Fruit fly (Drosophila melanogaster) whole organism, prepupa: ENCODE data around the gene gdl.

Experiments used
- Blimp-1 ChIP-seq: fragments of 200-800 bp; sonication (Bioruptor generic); optimal IDR thresholded peaks from 3 replicates; lab custom pipeline; 2017; ENCODE audit warnings: missing biosample characterization, missing genetic modification characterization, mild to moderate bottlenecking, moderate library complexity, missing genetic modification reagents
- CG10669 ChIP-seq: fragments of 200-800 bp; sonication (Bioruptor generic); optimal IDR thresholded peaks from 3 replicates; lab custom pipeline; 2018; ENCODE audit warnings: missing biosample characterization, mild to moderate bottlenecking, missing genetic modification characterization, moderate library complexity
- CG11762 ChIP-seq: fragments of 200-800 bp; sonication (Bioruptor generic); optimal IDR thresholded peaks from 3 replicates; lab custom pipeline; 2016; ENCODE audit warnings: missing biosample characterization, missing genetic modification characterization; ENCODE audit not compliant: insufficient read depth
- CG11902 ChIP-seq: fragments of 200-800 bp; sonication (Bioruptor generic); optimal IDR thresholded peaks from 3 replicates; lab custom pipeline; 2016; ENCODE audit warnings: missing biosample characterization, missing genetic modification characterization
- CG15336 ChIP-seq: fragments of 200-800 bp; sonication (Bioruptor generic); IDR thresholded peaks from 2 replicates; pipeline ENCODE4 v1.3.6; 2022; ENCODE audit warnings: missing biosample characterization, missing genetic modification characterization
- CG1621 ChIP-seq: fragments of 200-800 bp; sonication (Bioruptor generic); optimal IDR thresholded peaks from 3 replicates; lab custom pipeline; 2018; ENCODE audit warnings: missing biosample characterization, mild to moderate bottlenecking, missing genetic modification characterization
- CG16779 ChIP-seq: fragments of 200-800 bp; sonication (Bioruptor generic); optimal IDR thresholded peaks from 3 replicates; lab custom pipeline; 2017; ENCODE audit warnings: missing biosample characterization, mild to moderate bottlenecking, missing genetic modification characterization
- CG32006 ChIP-seq: fragments of 200-800 bp; sonication (Bioruptor generic); optimal IDR thresholded peaks from 3 replicates; lab custom pipeline; 2017; ENCODE audit warnings: missing biosample characterization, mild to moderate bottlenecking, missing genetic modification characterization
- CG3919 ChIP-seq: fragments of 200-800 bp; sonication (Bioruptor generic); optimal IDR thresholded peaks from 3 replicates; lab custom pipeline; 2016; ENCODE audit warnings: missing biosample characterization, missing genetic modification characterization
- CG6163 ChIP-seq: fragments of 200-800 bp; sonication (Bioruptor generic); IDR thresholded peaks from 3 replicates; pipeline ENCODE4 v1.3.6; 2022; ENCODE audit warnings: missing biosample characterization, missing genetic modification characterization
- CG6792 ChIP-seq: fragments of 200-800 bp; sonication (Bioruptor generic); optimal IDR thresholded peaks from 3 replicates; lab custom pipeline; 2016; ENCODE audit warnings: missing biosample characterization, missing genetic modification characterization
- CG6808 ChIP-seq: fragments of 200-800 bp; sonication (Bioruptor generic); optimal IDR thresholded peaks from 3 replicates; lab custom pipeline; 2017; ENCODE audit warnings: missing biosample characterization, missing genetic modification characterization, mild to moderate bottlenecking, moderate library complexity, missing genetic modification reagents
- CG6854 ChIP-seq: fragments of 200-800 bp; sonication (Bioruptor generic); optimal IDR thresholded peaks from 2 replicates; lab custom pipeline; 2017; ENCODE audit warnings: missing biosample characterization, mild to moderate bottlenecking, missing genetic modification characterization
- CG7368 ChIP-seq: fragments of 200-800 bp; sonication (Bioruptor generic); optimal IDR thresholded peaks from 3 replicates; lab custom pipeline; 2016; ENCODE audit warnings: missing biosample characterization, missing genetic modification characterization
- CG8119 ChIP-seq: fragments of 200-800 bp; sonication (Bioruptor generic); IDR thresholded peaks from 3 replicates; pipeline ENCODE4 v1.3.6; 2022; ENCODE audit warnings: missing biosample characterization, missing genetic modification characterization
- CG8319 ChIP-seq: fragments of 200-800 bp; sonication (Bioruptor generic); optimal IDR thresholded peaks from 3 replicates; lab custom pipeline; 2016; ENCODE audit warnings: missing biosample characterization, missing genetic modification characterization
- CG8632 ChIP-seq: fragments of 200-800 bp; sonication (Bioruptor generic); optimal IDR thresholded peaks from 3 replicates; lab custom pipeline; 2016; ENCODE audit warnings: missing biosample characterization, missing genetic modification characterization
- CG9139 ChIP-seq: fragments of 200-800 bp; sonication (Bioruptor generic); optimal IDR thresholded peaks from 3 replicates; lab custom pipeline; 2017; ENCODE audit warnings: missing biosample characterization, mild to moderate bottlenecking, missing genetic modification characterization
- Ets96B ChIP-seq: fragments of 200-800 bp; optimal IDR thresholded peaks from 2 replicates; lab custom pipeline; 2019; ENCODE audit warnings: missing biosample characterization, mild to moderate bottlenecking, missing genetic modification characterization, moderate library complexity
- Hr39 ChIP-seq: fragments of 200-800 bp; sonication (Bioruptor generic); optimal IDR thresholded peaks from 2 replicates; lab custom pipeline; 2016; ENCODE audit warnings: missing biosample characterization, missing genetic modification characterization
- Lpt ChIP-seq: fragments of 200-800 bp; sonication (Bioruptor generic); optimal IDR thresholded peaks from 3 replicates; lab custom pipeline; 2016; ENCODE audit warnings: missing biosample characterization, missing genetic modification characterization
- Met ChIP-seq: fragments of 200-800 bp; sonication (Bioruptor generic); optimal IDR thresholded peaks from 3 replicates; lab custom pipeline; 2016; ENCODE audit warnings: missing biosample characterization, missing genetic modification characterization
- OdsH ChIP-seq: fragments of 200-800 bp; sonication (Bioruptor generic); optimal IDR thresholded peaks from 3 replicates; lab custom pipeline; 2016; ENCODE audit warnings: missing biosample characterization, missing genetic modification characterization
- Sox102F ChIP-seq: fragments of 200-800 bp; sonication (Bioruptor generic); optimal IDR thresholded peaks from 2 replicates; lab custom pipeline; 2016; ENCODE audit warnings: missing biosample characterization, mild to moderate bottlenecking, missing genetic modification characterization
- Sox14 ChIP-seq: fragments of 200-800 bp; sonication (Bioruptor generic); optimal IDR thresholded peaks from 3 replicates; lab custom pipeline; 2016; ENCODE audit warnings: missing biosample characterization, missing genetic modification characterization
- Sox15 ChIP-seq: fragments of 200-800 bp; sonication (Bioruptor generic); optimal IDR thresholded peaks from 3 replicates; lab custom pipeline; 2016; ENCODE audit warnings: missing biosample characterization, missing genetic modification characterization
- acj6 ChIP-seq: fragments of 200-800 bp; sonication (Bioruptor generic); optimal IDR thresholded peaks from 3 replicates; lab custom pipeline; 2016; ENCODE audit warnings: missing biosample characterization, missing genetic modification characterization
- cyc ChIP-seq: fragments of 200-800 bp; sonication (Bioruptor generic); optimal IDR thresholded peaks from 3 replicates; lab custom pipeline; 2016; ENCODE audit warnings: missing biosample characterization, missing genetic modification characterization
- esn ChIP-seq: fragments of 200-800 bp; sonication (Bioruptor generic); optimal IDR thresholded peaks from 2 replicates; lab custom pipeline; 2016; ENCODE audit warnings: missing biosample characterization, mild to moderate bottlenecking, missing genetic modification characterization, moderate library complexity
- fd85E ChIP-seq: fragments of 200-800 bp; sonication (Bioruptor generic); optimal IDR thresholded peaks from 3 replicates; lab custom pipeline; 2016; ENCODE audit warnings: missing biosample characterization, missing genetic modification characterization
- fkh ChIP-seq: fragments of 200-800 bp; sonication (Bioruptor generic); optimal IDR thresholded peaks from 3 replicates; lab custom pipeline; 2017; ENCODE audit warnings: missing biosample characterization, mild to moderate bottlenecking, missing genetic modification characterization, moderate library complexity
- lz ChIP-seq: fragments of 200-800 bp; sonication (Bioruptor generic); optimal IDR thresholded peaks from 3 replicates; lab custom pipeline; 2016; ENCODE audit warnings: missing biosample characterization, missing genetic modification characterization
- net ChIP-seq: fragments of 200-800 bp; sonication (Bioruptor generic); optimal IDR thresholded peaks from 3 replicates; lab custom pipeline; 2016; ENCODE audit warnings: missing biosample characterization, missing genetic modification characterization
- pdm3 ChIP-seq: fragments of 200-800 bp; sonication (Bioruptor generic); optimal IDR thresholded peaks from 3 replicates; lab custom pipeline; 2016; ENCODE audit warnings: missing biosample characterization, missing genetic modification characterization
- salr ChIP-seq, 2 experiments: fragments of 200-800 bp; sonication (Bioruptor generic); optimal IDR thresholded peaks; 3 replicates each; lab custom pipeline; 2016 to 2018; ENCODE audit warnings: missing biosample characterization in 2 of 2, missing genetic modification characterization in 2 of 2, mild to moderate bottlenecking in 1 of 2
- spab ChIP-seq: fragments of 200-800 bp; sonication (Bioruptor generic); optimal IDR thresholded peaks from 2 replicates; lab custom pipeline; 2017; ENCODE audit warnings: missing biosample characterization, mild to moderate bottlenecking, missing genetic modification characterization, missing genetic modification reagents
- ss ChIP-seq, 2 experiments: fragments of 200-800 bp; sonication (Bioruptor generic); optimal IDR thresholded peaks; 2 replicates in 1 of 2; 3 replicates in 1 of 2; lab custom pipeline; 2017 to 2018; ENCODE audit warnings: mild to moderate bottlenecking in 2 of 2, missing biosample characterization in 2 of 2, missing genetic modification characterization in 2 of 2, moderate library complexity in 1 of 2
- svp ChIP-seq: fragments of 200-800 bp; sonication (Bioruptor generic); peaks from one replicate; lab custom pipeline; 2016; ENCODE audit warnings: missing biosample characterization, missing genetic modification characterization
- vri ChIP-seq: fragments of 200-800 bp; sonication (Bioruptor generic); optimal IDR thresholded peaks from 3 replicates; lab custom pipeline; 2016; ENCODE audit warnings: missing biosample characterization, mild to moderate bottlenecking, missing genetic modification characterization

The gdl gene

DNA sequence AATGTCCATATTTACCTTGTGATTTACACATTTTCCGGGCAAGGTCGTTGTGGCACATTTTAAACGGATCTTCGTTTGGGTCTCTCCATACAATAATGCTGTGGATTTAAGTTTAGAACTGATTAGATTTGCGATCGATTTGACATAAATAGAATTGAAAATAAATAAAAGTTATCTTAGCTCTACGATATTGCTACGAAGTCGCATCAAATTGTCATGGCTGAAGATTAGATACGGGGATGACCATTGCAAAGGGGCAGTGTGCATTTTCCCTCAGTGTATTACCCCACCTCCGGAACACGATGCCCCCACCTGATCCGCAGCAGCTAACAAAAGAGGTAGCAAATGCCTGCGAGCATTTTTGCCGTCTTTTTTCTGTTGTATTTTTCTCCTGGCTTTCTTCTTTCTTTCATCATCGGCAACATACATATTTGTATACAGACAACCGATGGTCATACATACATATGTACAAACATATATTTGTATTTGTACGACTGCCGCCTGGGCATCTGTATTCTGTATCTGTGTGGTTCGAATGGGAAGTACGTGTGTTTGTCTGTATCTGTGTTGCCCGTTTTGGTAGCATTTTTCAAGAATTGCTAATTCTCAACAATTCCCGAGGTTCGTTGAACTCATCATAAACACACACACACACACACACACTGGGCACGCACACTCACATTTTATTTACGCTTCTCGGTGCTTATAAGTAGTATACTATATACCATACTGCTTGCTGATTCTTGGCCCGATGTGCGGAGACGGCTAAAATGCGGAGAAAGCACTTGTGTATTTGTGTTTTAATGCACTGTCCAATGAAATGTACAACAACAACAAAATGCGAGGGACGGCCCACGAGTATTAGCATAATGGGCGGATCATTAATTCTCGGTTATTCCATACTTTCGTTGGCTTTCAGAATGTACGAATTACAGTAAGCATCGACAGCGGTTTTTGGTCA is 35.5 kb downstream of the gdl start (continued):
- TF ChIP-seq Blimp-1 (GFP tag; lab: Kevin White, UChicago) (peak; percentile 36), lz (GFP tag; lab: Kevin White, UChicago) (peak; percentile 53), svp (GFP tag; lab: Kevin White, UChicago) (peak; percentile 78), CG8119 (GFP tag; lab: Robert Waterston, UW) (no peak), CG7368 (GFP tag; lab: Kevin White, UChicago) (no peak), CG8632 (GFP tag; lab: Kevin White, UChicago) (no peak), Hr39 (GFP tag; lab: Kevin White, UChicago) (peak; percentile 68), cyc (GFP tag; lab: Kevin White, UChicago) (peak; percentile 59), CG16779 (tag; lab: Kevin White, UChicago) (no peak), net (no peak), CG15336 (GFP tag; lab: Robert Waterston, UW) (no peak)

DNA sequence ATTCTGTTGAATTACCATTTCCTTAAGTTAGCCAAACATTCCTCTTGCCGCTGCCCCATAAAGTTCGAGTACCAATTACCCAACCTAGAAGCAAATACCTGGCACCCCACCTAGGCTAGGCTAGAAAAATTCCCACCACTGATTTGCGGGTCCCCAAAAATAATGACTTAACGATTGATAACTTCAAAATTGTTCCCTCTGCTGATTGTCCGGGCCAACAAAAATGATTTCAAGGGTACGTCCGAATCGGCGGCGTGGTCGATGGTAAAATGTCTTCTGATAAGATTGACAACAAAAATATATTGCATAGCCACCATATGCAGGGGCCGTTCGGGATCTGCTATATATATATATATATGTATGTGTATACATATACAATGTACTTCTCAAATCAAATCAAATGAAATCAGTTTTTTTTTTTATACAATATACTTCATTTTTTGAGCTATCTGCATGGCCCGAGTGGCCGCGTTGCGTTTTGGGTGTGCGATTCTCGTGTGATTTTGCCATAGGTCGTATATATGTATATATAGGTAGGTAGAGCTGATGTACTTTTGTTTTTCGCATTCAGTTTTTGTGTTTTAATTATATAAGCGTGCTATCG is 38.0 kb downstream of the gdl start:
- TF ChIP-seq acj6 (GFP tag; lab: Kevin White, UChicago) (no peak), CG16779 (tag; lab: Kevin White, UChicago) (no peak), Ets96B (tag; lab: Kevin White, UChicago) (no peak), spab (GFP tag; lab: Kevin White, UChicago) (no peak), CG6808 (GFP tag; lab: Kevin White, UChicago) (no peak), vri (GFP tag; lab: Kevin White, UChicago) (peak; percentile 94), CG15336 (GFP tag; lab: Robert Waterston, UW) (no peak), cyc (GFP tag; lab: Kevin White, UChicago) (no peak)

DNA sequence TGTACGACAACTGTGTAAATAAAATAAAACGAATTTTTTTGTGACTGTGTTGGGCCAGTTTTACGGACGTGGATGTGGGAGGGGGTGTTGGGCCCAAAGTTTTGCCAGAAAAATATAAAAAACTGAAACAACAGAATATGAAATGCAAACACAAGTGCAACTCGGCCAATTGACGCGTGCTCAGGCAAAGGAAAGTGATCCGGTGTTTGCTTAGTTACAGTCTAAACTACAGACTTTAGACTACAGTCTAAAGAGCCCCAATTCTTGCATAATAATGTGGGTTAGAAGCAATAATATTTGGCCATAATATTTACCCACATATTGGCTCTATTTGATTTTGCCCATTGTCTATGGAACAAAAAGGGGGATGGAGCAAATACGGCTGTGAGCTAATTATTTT is 39.6 kb downstream of the gdl start:
- peak; percentile 50 for TF ChIP-seq vri (GFP tag; lab: Kevin White, UChicago)
- no peak for TF ChIP-seq Lpt (GFP tag; lab: Kevin White, UChicago)
- no peak for TF ChIP-seq CG11762 (GFP tag; lab: Kevin White, UChicago)
- TF ChIP-seq fkh (GFP tag; lab: Kevin White, UChicago), result peak; percentile 86

DNA sequence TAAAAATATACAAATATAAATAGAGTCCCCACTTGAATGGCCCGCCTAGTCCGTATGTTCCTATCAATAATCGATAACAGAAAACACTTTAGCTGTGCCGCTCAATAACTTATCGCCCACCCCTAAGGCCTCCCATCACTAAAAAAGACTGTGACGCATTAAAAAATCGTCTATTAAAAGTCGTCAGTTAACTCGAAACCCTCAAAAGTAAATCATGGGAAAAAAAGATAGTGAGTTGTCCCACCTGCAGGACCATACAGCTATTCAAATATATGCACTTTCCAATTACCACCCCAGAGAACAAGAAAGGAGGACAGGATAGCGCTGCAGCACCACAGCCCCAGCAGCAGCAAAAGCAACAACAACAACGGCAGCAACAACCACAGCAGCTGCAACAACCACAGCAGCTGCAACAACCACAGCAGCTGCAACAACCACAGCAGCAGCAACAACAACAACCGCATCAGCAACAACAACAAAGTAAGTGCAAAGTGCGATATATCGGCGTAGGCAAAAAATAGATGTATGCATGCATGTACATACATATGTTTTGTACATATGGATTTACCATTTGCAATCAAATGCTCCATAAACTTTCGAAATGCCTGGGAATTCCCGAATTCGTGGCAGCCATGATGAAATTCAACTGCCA is 44.9 kb downstream of the gdl start, which contains the start of gene AGO2:
AGO2 (plus strand) TSS at position 121 of the 652 bp plus-strand sequence.
- no peak for TF ChIP-seq net
- TF ChIP-seq CG10669 (GFP tag; lab: Kevin White, UChicago), result peak; percentile 87
- peak in 1 of 2 experiments; percentile 94 for TF ChIP-seq ss (GFP tag; optimal IDR thresholded peaks at IDR 0.05; lab: Kevin White, UChicago)
- no peak for TF ChIP-seq CG6792 (GFP tag; lab: Kevin White, UChicago)
- no peak for TF ChIP-seq Sox15 (GFP tag; lab: Kevin White, UChicago)
- no peak for TF ChIP-seq pdm3 (GFP tag; lab: Kevin White, UChicago)
- peak; percentile 44; the same call in 1 of the 2 replicates for TF ChIP-seq CG15336 (GFP tag; lab: Robert Waterston, UW)
- peak; percentile 43 for TF ChIP-seq esn (GFP tag; lab: Kevin White, UChicago)
- TF ChIP-seq CG3919 (GFP tag; lab: Kevin White, UChicago), result peak; percentile 85
- TF ChIP-seq OdsH (GFP tag; lab: Kevin White, UChicago), result no peak
- TF ChIP-seq CG16779 (tag; lab: Kevin White, UChicago), result peak; percentile 62
- peak; percentile 19 for TF ChIP-seq Met (GFP tag; lab: Kevin White, UChicago)
- no peak for TF ChIP-seq CG8632 (GFP tag; lab: Kevin White, UChicago)
- TF ChIP-seq fkh (GFP tag; lab: Kevin White, UChicago), result no peak
- no peak for TF ChIP-seq CG11902 (GFP tag; lab: Kevin White, UChicago)
- TF ChIP-seq svp (GFP tag; lab: Kevin White, UChicago), result peak; percentile 55
- TF ChIP-seq CG6808 (GFP tag; lab: Kevin White, UChicago), result peak; percentile 91
- peak; percentile 71 for TF ChIP-seq CG8319 (GFP tag; lab: Kevin White, UChicago)
- peak; percentile 60 for TF ChIP-seq fd85E (GFP tag; lab: Kevin White, UChicago)
- peak; percentile 18 for TF ChIP-seq Sox14 (GFP tag; lab: Kevin White, UChicago)
- TF ChIP-seq CG1621 (tag; lab: Kevin White, UChicago), result peak; percentile 65
- TF ChIP-seq lz (GFP tag; lab: Kevin White, UChicago), result no peak
- TF ChIP-seq CG9139, result peak; percentile 80
- no peak for TF ChIP-seq Sox102F (GFP tag; lab: Kevin White, UChicago)
- no peak for TF ChIP-seq CG6163
- TF ChIP-seq vri (GFP tag; lab: Kevin White, UChicago), result peak; percentile 30
- TF ChIP-seq Ets96B (tag; lab: Kevin White, UChicago), result peak; percentile 47
- no peak for TF ChIP-seq CG32006 (GFP tag; lab: Kevin White, UChicago)
- peak; percentile 67 for TF ChIP-seq CG6854
- no peak for TF ChIP-seq salr (GFP tag; optimal IDR thresholded peaks at IDR 0.05; lab: Kevin White, UChicago)
